Comparison of ENCODE assay signal across 1 fruit fly cellular context in the genomic region with DNA sequence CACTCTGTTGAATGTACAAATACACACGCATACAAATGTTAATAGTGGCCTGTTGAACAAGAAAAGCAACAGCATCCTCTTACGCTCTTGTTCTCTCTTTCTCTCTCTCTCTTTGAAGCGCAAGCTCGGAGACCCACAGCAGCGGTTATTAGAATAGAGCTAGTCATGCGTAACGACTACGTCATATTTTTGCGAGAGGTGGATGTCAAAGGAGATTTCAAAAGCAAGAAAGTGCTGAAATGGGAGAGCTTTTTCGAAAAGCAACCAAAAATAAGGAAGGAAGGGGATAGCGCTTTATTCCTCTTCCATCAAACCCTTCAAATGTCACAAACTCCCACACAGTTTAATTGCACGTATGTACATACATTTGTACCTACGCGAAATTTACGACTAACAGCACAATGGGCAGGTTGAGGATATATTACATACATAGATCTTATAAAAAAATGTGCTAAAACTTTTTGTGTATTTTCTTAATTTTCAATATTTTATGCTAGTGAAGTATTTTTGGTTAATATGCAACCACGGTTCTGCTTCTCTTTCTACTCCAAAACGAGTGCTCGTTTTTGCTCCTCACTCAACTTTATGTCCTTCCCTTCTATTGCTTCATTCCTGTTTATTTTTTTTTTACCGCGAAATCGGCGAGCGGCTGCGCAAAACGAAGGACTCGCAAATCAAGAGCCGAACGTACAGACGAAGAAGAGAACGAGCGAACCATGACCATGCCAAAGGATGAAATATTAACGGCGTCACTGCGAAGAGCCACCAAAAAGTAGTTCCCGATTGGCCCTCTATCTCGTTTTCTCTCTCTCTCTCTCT.
TF ChIP-seq lines count a peak whose summit lies in the region.

No protein-coding gene starts in this region.

TF ChIP-seq in whole organism, embryonic, 481 proteins besides CTCF, POLR2A, EP300 and RAD21 (continued from another document and continues in another):
- TF ChIP-seq Asciz (GFP tag; optimal IDR thresholded peaks at IDR 0.05; lab: Kevin White, UChicago) = no peak
- no peak for TF ChIP-seq CG14050 (GFP tag; IDR thresholded peaks at IDR 0.05; lab: Robert Waterston, UW)
- no peak for TF ChIP-seq inv (GFP tag; IDR thresholded peaks at IDR 0.05; lab: Robert Waterston, UW; ENCODE audit: partially characterized antibody)
- TF ChIP-seq dmrt99B (tag; optimal IDR thresholded peaks at IDR 0.05; lab: Kevin White, UChicago) = no peak
- no peak for TF ChIP-seq ci (GFP tag; IDR thresholded peaks at IDR 0.05; lab: Robert Waterston, UW)
- TF ChIP-seq eve (GFP tag; optimal IDR thresholded peaks at IDR 0.05; lab: Kevin White, UChicago) = peak in 1 of 2 experiments; percentile 62
- no peak for TF ChIP-seq en (GFP tag; optimal IDR thresholded peaks at IDR 0.05; lab: Kevin White, UChicago)
- no peak for TF ChIP-seq Ada2b (GFP tag; IDR thresholded peaks at IDR 0.05; lab: Robert Waterston, UW)
- TF ChIP-seq CG9609 (GFP tag; optimal IDR thresholded peaks at IDR 0.05; lab: Kevin White, UChicago) = no peak
- TF ChIP-seq NC2α (GFP tag; optimal IDR thresholded peaks at IDR 0.05; lab: Kevin White, UChicago) = no peak
- TF ChIP-seq Doc2 (GFP tag; IDR thresholded peaks at IDR 0.05; lab: Robert Waterston, UW) = no peak
- TF ChIP-seq psq (GFP tag; optimal IDR thresholded peaks at IDR 0.05; lab: Kevin White, UChicago) = peak; percentile 86
- TF ChIP-seq CoRest (tag; optimal IDR thresholded peaks at IDR 0.05; lab: Kevin White, UChicago) = peak; percentile 45
- peak; percentile 27 for TF ChIP-seq Ssrp (tag; optimal IDR thresholded peaks at IDR 0.05; lab: Kevin White, UChicago)
- TF ChIP-seq hth (optimal IDR thresholded peaks at IDR 0.05; lab: Kevin White, UChicago) = no peak
- no peak for TF ChIP-seq sc (optimal IDR thresholded peaks at IDR 0.05; lab: Kevin White, UChicago)
- no peak for TF ChIP-seq sc (GFP tag; optimal IDR thresholded peaks at IDR 0.05; lab: Kevin White, UChicago)
- no peak for TF ChIP-seq CG33557 (GFP tag; optimal IDR thresholded peaks at IDR 0.05; lab: Kevin White, UChicago)
- peak; percentile 30 for TF ChIP-seq CG13424 (tag; optimal IDR thresholded peaks at IDR 0.05; lab: Kevin White, UChicago)
- TF ChIP-seq Nf-YC (tag; optimal IDR thresholded peaks at IDR 0.05; lab: Kevin White, UChicago) = peak; percentile 48
- TF ChIP-seq CG15696 (tag; optimal IDR thresholded peaks at IDR 0.05; lab: Kevin White, UChicago) = no peak
- 0 out of 2 replicates have a peak, but pooled peaks have one; percentile 11 for TF ChIP-seq CG13287 (GFP tag; IDR thresholded peaks at IDR 0.05; lab: Robert Waterston, UW; ENCODE audit: partially characterized antibody)
- TF ChIP-seq CG16863 (GFP tag; optimal IDR thresholded peaks at IDR 0.05; lab: Kevin White, UChicago) = no peak
- TF ChIP-seq crc (GFP tag; optimal IDR thresholded peaks at IDR 0.05; lab: Kevin White, UChicago) = no peak
- TF ChIP-seq CG8765 (GFP tag; IDR thresholded peaks at IDR 0.05; lab: Robert Waterston, UW) = no peak
- peak; percentile 8 for TF ChIP-seq unpg (GFP tag; optimal IDR thresholded peaks at IDR 0.05; lab: Kevin White, UChicago)
- TF ChIP-seq Nf-YA (GFP tag; IDR thresholded peaks at IDR 0.05; lab: Robert Waterston, UW) = no peak
- no peak for TF ChIP-seq cas (GFP tag; IDR thresholded peaks at IDR 0.05; lab: Robert Waterston, UW)
- no peak for TF ChIP-seq wdn (GFP tag; IDR thresholded peaks at IDR 0.05; lab: Robert Waterston, UW)
- peak; percentile 30 for TF ChIP-seq Sox102F (GFP tag; optimal IDR thresholded peaks at IDR 0.05; lab: Kevin White, UChicago)
- no peak for TF ChIP-seq CG3726 (GFP tag; IDR thresholded peaks at IDR 0.05; lab: Robert Waterston, UW)
- TF ChIP-seq CG2120 (GFP tag; optimal IDR thresholded peaks at IDR 0.05; lab: Kevin White, UChicago) = peak; percentile 68
- no peak for TF ChIP-seq dimm (GFP tag; IDR thresholded peaks at IDR 0.05; lab: Robert Waterston, UW)
- no peak for TF ChIP-seq nau (GFP tag; optimal IDR thresholded peaks at IDR 0.05; lab: Kevin White, UChicago)
- TF ChIP-seq tna (GFP tag; IDR thresholded peaks at IDR 0.05; lab: Robert Waterston, UW; ENCODE audit: partially characterized antibody) = no peak
- TF ChIP-seq Fer1 (GFP tag; optimal IDR thresholded peaks at IDR 0.05; lab: Kevin White, UChicago) = no peak
- TF ChIP-seq nerfin-1 (tag; optimal IDR thresholded peaks at IDR 0.05; lab: Kevin White, UChicago) = peak; percentile 38
- no peak for TF ChIP-seq CG11398 (GFP tag; optimal IDR thresholded peaks at IDR 0.05; lab: Kevin White, UChicago)
- TF ChIP-seq ewg (GFP tag; optimal IDR thresholded peaks at IDR 0.05; lab: Kevin White, UChicago) = peak; percentile 84
- no peak for TF ChIP-seq gsb-n (tag; optimal IDR thresholded peaks at IDR 0.05; lab: Kevin White, UChicago)
- TF ChIP-seq CG12299 (tag; optimal IDR thresholded peaks at IDR 0.05; lab: Kevin White, UChicago) = no peak
- no peak for TF ChIP-seq CG10267 (tag; optimal IDR thresholded peaks at IDR 0.05; lab: Kevin White, UChicago)
- no peak for TF ChIP-seq CG16815 (GFP tag; optimal IDR thresholded peaks at IDR 0.05; lab: Kevin White, UChicago)
- no peak for TF ChIP-seq CG15073 (GFP tag; optimal IDR thresholded peaks at IDR 0.05; lab: Kevin White, UChicago)
- 0 out of 2 replicates have a peak, but pooled peaks have one; percentile 22 for TF ChIP-seq E2f2 (GFP tag; IDR thresholded peaks at IDR 0.05; lab: Robert Waterston, UW)
- TF ChIP-seq CG18599 (GFP tag; optimal IDR thresholded peaks at IDR 0.05; lab: Kevin White, UChicago) = no peak
- TF ChIP-seq unc-4 (GFP tag; IDR thresholded peaks at IDR 0.05; lab: Robert Waterston, UW; ENCODE audit: partially characterized antibody) = no peak
- TF ChIP-seq CG30431 (GFP tag; optimal IDR thresholded peaks at IDR 0.05; lab: Kevin White, UChicago) = peak; percentile 4
- no peak for TF ChIP-seq CG1233 (GFP tag; optimal IDR thresholded peaks at IDR 0.05; lab: Kevin White, UChicago)
- no peak for TF ChIP-seq zfh1 (GFP tag; IDR thresholded peaks at IDR 0.05; lab: Robert Waterston, UW)
- peak; percentile 93 for TF ChIP-seq Deaf1 (tag; optimal IDR thresholded peaks at IDR 0.05; lab: Kevin White, UChicago)
- TF ChIP-seq rib (GFP tag; IDR thresholded peaks at IDR 0.05; lab: Robert Waterston, UW) = no peak
- TF ChIP-seq CG15269 (tag; optimal IDR thresholded peaks at IDR 0.05; lab: Kevin White, UChicago) = peak; percentile 20
- TF ChIP-seq row (GFP tag; IDR thresholded peaks at IDR 0.05; lab: Robert Waterston, UW) = peak; percentile 72
- no peak for TF ChIP-seq CG42726 (GFP tag; IDR thresholded peaks at IDR 0.05; lab: Robert Waterston, UW; ENCODE audit: partially characterized antibody)
- no peak for TF ChIP-seq CG1529 (GFP tag; optimal IDR thresholded peaks at IDR 0.05; lab: Kevin White, UChicago)
- TF ChIP-seq CG6683 (GFP tag; optimal IDR thresholded peaks at IDR 0.05; lab: Kevin White, UChicago) = no peak
- no peak for TF ChIP-seq GATAe (GFP tag; conservative IDR thresholded peaks at IDR 0.05; lab: Robert Waterston, UW)
- TF ChIP-seq nerfin-2 (GFP tag; IDR thresholded peaks at IDR 0.05; lab: Robert Waterston, UW; ENCODE audit: partially characterized antibody) = no peak
- no peak for TF ChIP-seq D19B (GFP tag; optimal IDR thresholded peaks at IDR 0.05; lab: Kevin White, UChicago)
- TF ChIP-seq CG13894 (tag; optimal IDR thresholded peaks at IDR 0.05; lab: Kevin White, UChicago) = no peak
- no peak for TF ChIP-seq Hr78 (GFP tag; optimal IDR thresholded peaks at IDR 0.05; lab: Kevin White, UChicago)
- TF ChIP-seq vfl (GFP tag; optimal IDR thresholded peaks at IDR 0.05; lab: Kevin White, UChicago) = no peak
- TF ChIP-seq CG17359 (tag; optimal IDR thresholded peaks at IDR 0.05; lab: Kevin White, UChicago) = no peak
- no peak for TF ChIP-seq sens-2 (GFP tag; IDR thresholded peaks at IDR 0.05; lab: Robert Waterston, UW)
- no peak for TF ChIP-seq Neu2 (GFP tag; optimal IDR thresholded peaks at IDR 0.05; lab: Kevin White, UChicago; ENCODE audit: borderline replicate concordance)
- TF ChIP-seq ab (GFP tag; optimal IDR thresholded peaks at IDR 0.05; lab: Kevin White, UChicago) = no peak
- no peak for TF ChIP-seq esg (GFP tag; conservative IDR thresholded peaks at IDR 0.05; lab: Robert Waterston, UW)
- TF ChIP-seq CG16813 (GFP tag; IDR thresholded peaks at IDR 0.05; lab: Robert Waterston, UW; ENCODE audit: partially characterized antibody) = no peak
- no peak for TF ChIP-seq CG2889 (GFP tag; IDR thresholded peaks at IDR 0.05; lab: Robert Waterston, UW)
- no peak for TF ChIP-seq CG4328 (GFP tag; optimal IDR thresholded peaks at IDR 0.05; lab: Kevin White, UChicago)
- no peak for TF ChIP-seq CG3995 (GFP tag; optimal IDR thresholded peaks at IDR 0.05; lab: Kevin White, UChicago)
- TF ChIP-seq CG4404 (GFP tag; IDR thresholded peaks at IDR 0.05; lab: Robert Waterston, UW) = no peak
- TF ChIP-seq CG4730 (GFP tag; IDR thresholded peaks at IDR 0.05; lab: Robert Waterston, UW) = no peak
- peak; percentile 19 for TF ChIP-seq CG7786 (GFP tag; optimal IDR thresholded peaks at IDR 0.05; lab: Kevin White, UChicago)
- TF ChIP-seq tap (tag; optimal IDR thresholded peaks at IDR 0.05; lab: Kevin White, UChicago) = no peak
- TF ChIP-seq Dek (tag; optimal IDR thresholded peaks at IDR 0.05; lab: Kevin White, UChicago) = no peak
- peak; percentile 64 for TF ChIP-seq CG7556 (GFP tag; optimal IDR thresholded peaks at IDR 0.05; lab: Kevin White, UChicago)
- TF ChIP-seq scrt (GFP tag; optimal IDR thresholded peaks at IDR 0.05; lab: Kevin White, UChicago) = peak; percentile 99
- no peak for TF ChIP-seq CG1603 (tag; optimal IDR thresholded peaks at IDR 0.05; lab: Kevin White, UChicago)
- TF ChIP-seq dysf (GFP tag; IDR thresholded peaks at IDR 0.05; lab: Robert Waterston, UW) = peak; percentile 41; the same call in 1 of the 3 replicates
- no peak for TF ChIP-seq oc (tag; optimal IDR thresholded peaks at IDR 0.05; lab: Kevin White, UChicago)
- no peak for TF ChIP-seq CG43689 (GFP tag; IDR thresholded peaks at IDR 0.05; lab: Robert Waterston, UW)
- TF ChIP-seq chinmo (GFP tag; IDR thresholded peaks at IDR 0.05; lab: Robert Waterston, UW; ENCODE audit: partially characterized antibody) = no peak
- TF ChIP-seq gsb (GFP tag; IDR thresholded peaks at IDR 0.05; lab: Robert Waterston, UW) = no peak
- peak in 1 of 2 experiments; percentile 47 for TF ChIP-seq Hr51 (GFP tag; optimal IDR thresholded peaks at IDR 0.05; lab: Kevin White, UChicago)
- no peak for TF ChIP-seq CG1024 (GFP tag; IDR thresholded peaks at IDR 0.05; lab: Robert Waterston, UW)
- TF ChIP-seq Sry-δ (GFP tag; optimal IDR thresholded peaks at IDR 0.05; lab: Kevin White, UChicago) = no peak
- TF ChIP-seq Hr39 (optimal IDR thresholded peaks at IDR 0.05; lab: Kevin White, UChicago) = no peak
- TF ChIP-seq CG2712 (tag; optimal IDR thresholded peaks at IDR 0.05; lab: Kevin White, UChicago) = no peak
- no peak for TF ChIP-seq Taf1 (GFP tag; IDR thresholded peaks at IDR 0.05; lab: Robert Waterston, UW)
- TF ChIP-seq z (GFP tag; IDR thresholded peaks at IDR 0.05; lab: Robert Waterston, UW) = no peak
- no peak for TF ChIP-seq pfk (GFP tag; optimal IDR thresholded peaks at IDR 0.05; lab: Kevin White, UChicago)
- TF ChIP-seq dm (GFP tag; optimal IDR thresholded peaks at IDR 0.05; lab: Kevin White, UChicago) = no peak
- no peak for TF ChIP-seq Atf6 (GFP tag; IDR thresholded peaks at IDR 0.05; lab: Robert Waterston, UW)
- no peak for TF ChIP-seq CG17328 (GFP tag; IDR thresholded peaks at IDR 0.05; lab: Robert Waterston, UW)
- no peak for TF ChIP-seq grn (GFP tag; optimal IDR thresholded peaks at IDR 0.05; lab: Kevin White, UChicago)
- TF ChIP-seq hbn (GFP tag; IDR thresholded peaks at IDR 0.05; lab: Robert Waterston, UW; ENCODE audit: partially characterized antibody) = no peak
- TF ChIP-seq CG11696 (GFP tag; IDR thresholded peaks at IDR 0.05; lab: Robert Waterston, UW) = peak; percentile 89
- TF ChIP-seq CG7372 (GFP tag; IDR thresholded peaks at IDR 0.05; lab: Robert Waterston, UW) = no peak
- TF ChIP-seq CG9876 (GFP tag; optimal IDR thresholded peaks at IDR 0.05; lab: Kevin White, UChicago) = no peak
- TF ChIP-seq CG17568 (GFP tag; optimal IDR thresholded peaks at IDR 0.05; lab: Kevin White, UChicago) = peak; percentile 13
- no peak for TF ChIP-seq CG10321 (GFP tag; IDR thresholded peaks at IDR 0.05; lab: Robert Waterston, UW)
- TF ChIP-seq CG13624 (GFP tag; optimal IDR thresholded peaks at IDR 0.05; lab: Kevin White, UChicago) = peak; percentile 52
- TF ChIP-seq CG17186 (GFP tag; optimal IDR thresholded peaks at IDR 0.05; lab: Kevin White, UChicago) = no peak
- peak in 1 of 2 experiments; percentile 41 for TF ChIP-seq chif (GFP tag; optimal IDR thresholded peaks at IDR 0.05; lab: Kevin White, UChicago)
- TF ChIP-seq CG15011 (GFP tag; optimal IDR thresholded peaks at IDR 0.05; lab: Kevin White, UChicago) = no peak
- TF ChIP-seq CG31388 (GFP tag; optimal IDR thresholded peaks at IDR 0.05; lab: Kevin White, UChicago) = no peak
- TF ChIP-seq E2f1 (GFP tag; IDR thresholded peaks at IDR 0.05; lab: Robert Waterston, UW) = no peak
- TF ChIP-seq CG9215 (GFP tag; IDR thresholded peaks at IDR 0.05; lab: Robert Waterston, UW) = no peak
- TF ChIP-seq D (optimal IDR thresholded peaks at IDR 0.05; lab: Kevin White, UChicago) = no peak
- TF ChIP-seq D (GFP tag; optimal IDR thresholded peaks at IDR 0.05; lab: Kevin White, UChicago) = no peak
- TF ChIP-seq da (GFP tag; optimal IDR thresholded peaks at IDR 0.05; lab: Kevin White, UChicago) = no peak
- no peak for TF ChIP-seq Lim3 (GFP tag; IDR thresholded peaks at IDR 0.05; lab: Robert Waterston, UW)
- TF ChIP-seq Aef1 (GFP tag; IDR thresholded peaks at IDR 0.05; lab: Robert Waterston, UW) = no peak
- no peak for TF ChIP-seq stwl (tag; optimal IDR thresholded peaks at IDR 0.05; lab: Kevin White, UChicago)
- TF ChIP-seq CG33213 (GFP tag; optimal IDR thresholded peaks at IDR 0.05; lab: Kevin White, UChicago) = no peak
- TF ChIP-seq ftz-f1 (GFP tag; optimal IDR thresholded peaks at IDR 0.05; lab: Kevin White, UChicago) = no peak
- no peak for TF ChIP-seq zen (tag; optimal IDR thresholded peaks at IDR 0.05; lab: Kevin White, UChicago)
- no peak for TF ChIP-seq Sox100B (GFP tag; optimal IDR thresholded peaks at IDR 0.05; lab: Kevin White, UChicago)
- no peak for TF ChIP-seq Rx (GFP tag; IDR thresholded peaks at IDR 0.05; lab: Robert Waterston, UW)
- no peak for TF ChIP-seq CG4282 (GFP tag; optimal IDR thresholded peaks at IDR 0.05; lab: Kevin White, UChicago)
- TF ChIP-seq lmd (GFP tag; IDR thresholded peaks at IDR 0.05; lab: Robert Waterston, UW) = no peak
- peak; percentile 51 for TF ChIP-seq CG30403 (GFP tag; optimal IDR thresholded peaks at IDR 0.05; lab: Kevin White, UChicago)
- TF ChIP-seq CG11456 (GFP tag; IDR thresholded peaks at IDR 0.05; lab: Robert Waterston, UW) = no peak
- peak; percentile 45 for TF ChIP-seq CG13775 (GFP tag; optimal IDR thresholded peaks at IDR 0.05; lab: Kevin White, UChicago)
- no peak for TF ChIP-seq crol (GFP tag; IDR thresholded peaks at IDR 0.05; lab: Robert Waterston, UW)
